Fruit fly (Drosophila melanogaster) whole organism, prepupa: Measurements from ENCODE around the gene Rev1.

Experiments used
- Blimp-1 ChIP-seq: fragments of 200-800 bp; sonication (Bioruptor generic); optimal IDR thresholded peaks from 3 replicates; lab custom pipeline; 2017; ENCODE audit warnings: missing biosample characterization, missing genetic modification characterization, mild to moderate bottlenecking, moderate library complexity, missing genetic modification reagents
- CG10631 ChIP-seq: fragments of 200-800 bp; sonication (Bioruptor generic); optimal IDR thresholded peaks from 2 replicates; lab custom pipeline; 2016; ENCODE audit warnings: missing biosample characterization, missing genetic modification characterization
- CG10669 ChIP-seq: fragments of 200-800 bp; sonication (Bioruptor generic); optimal IDR thresholded peaks from 3 replicates; lab custom pipeline; 2018; ENCODE audit warnings: missing biosample characterization, mild to moderate bottlenecking, missing genetic modification characterization, moderate library complexity
- CG11294 ChIP-seq: fragments of 200-800 bp; sonication (Bioruptor generic); IDR thresholded peaks from 2 replicates; pipeline ENCODE4 v1.3.6; 2022; ENCODE audit warnings: missing biosample characterization, missing genetic modification characterization
- CG11762 ChIP-seq: fragments of 200-800 bp; sonication (Bioruptor generic); optimal IDR thresholded peaks from 3 replicates; lab custom pipeline; 2016; ENCODE audit warnings: missing biosample characterization, missing genetic modification characterization; ENCODE audit not compliant: insufficient read depth
- CG15336 ChIP-seq: fragments of 200-800 bp; sonication (Bioruptor generic); IDR thresholded peaks from 2 replicates; pipeline ENCODE4 v1.3.6; 2022; ENCODE audit warnings: missing biosample characterization, missing genetic modification characterization
- CG1621 ChIP-seq: fragments of 200-800 bp; sonication (Bioruptor generic); optimal IDR thresholded peaks from 3 replicates; lab custom pipeline; 2018; ENCODE audit warnings: missing biosample characterization, mild to moderate bottlenecking, missing genetic modification characterization
- CG16779 ChIP-seq: fragments of 200-800 bp; sonication (Bioruptor generic); optimal IDR thresholded peaks from 3 replicates; lab custom pipeline; 2017; ENCODE audit warnings: missing biosample characterization, mild to moderate bottlenecking, missing genetic modification characterization
- CG3032 ChIP-seq: fragments of 200-800 bp; optimal IDR thresholded peaks from 2 replicates; lab custom pipeline; 2019; ENCODE audit warnings: missing biosample characterization, mild to moderate bottlenecking, missing genetic modification characterization, moderate library complexity
- CG31627 ChIP-seq: fragments of 200-800 bp; sonication (Bioruptor generic); optimal IDR thresholded peaks from 3 replicates; lab custom pipeline; 2016; ENCODE audit warnings: missing biosample characterization, missing genetic modification characterization
- CG32006 ChIP-seq: fragments of 200-800 bp; sonication (Bioruptor generic); optimal IDR thresholded peaks from 3 replicates; lab custom pipeline; 2017; ENCODE audit warnings: missing biosample characterization, mild to moderate bottlenecking, missing genetic modification characterization
- CG3919 ChIP-seq: fragments of 200-800 bp; sonication (Bioruptor generic); optimal IDR thresholded peaks from 3 replicates; lab custom pipeline; 2016; ENCODE audit warnings: missing biosample characterization, missing genetic modification characterization
- CG4318 ChIP-seq: fragments of 200-800 bp; sonication (Bioruptor generic); optimal IDR thresholded peaks from 3 replicates; lab custom pipeline; 2017; ENCODE audit warnings: missing biosample characterization, mild to moderate bottlenecking, missing genetic modification characterization
- CG6163 ChIP-seq: fragments of 200-800 bp; sonication (Bioruptor generic); IDR thresholded peaks from 3 replicates; pipeline ENCODE4 v1.3.6; 2022; ENCODE audit warnings: missing biosample characterization, missing genetic modification characterization
- CG6276 ChIP-seq: fragments of 200-800 bp; sonication (Bioruptor generic); optimal IDR thresholded peaks from 2 replicates; lab custom pipeline; 2017; ENCODE audit warnings: missing biosample characterization, mild to moderate bottlenecking, missing genetic modification characterization
- CG6792 ChIP-seq: fragments of 200-800 bp; sonication (Bioruptor generic); optimal IDR thresholded peaks from 3 replicates; lab custom pipeline; 2016; ENCODE audit warnings: missing biosample characterization, missing genetic modification characterization
- CG6854 ChIP-seq: fragments of 200-800 bp; sonication (Bioruptor generic); optimal IDR thresholded peaks from 2 replicates; lab custom pipeline; 2017; ENCODE audit warnings: missing biosample characterization, mild to moderate bottlenecking, missing genetic modification characterization
- CG7368 ChIP-seq: fragments of 200-800 bp; sonication (Bioruptor generic); optimal IDR thresholded peaks from 3 replicates; lab custom pipeline; 2016; ENCODE audit warnings: missing biosample characterization, missing genetic modification characterization
- CG8119 ChIP-seq: fragments of 200-800 bp; sonication (Bioruptor generic); IDR thresholded peaks from 3 replicates; pipeline ENCODE4 v1.3.6; 2022; ENCODE audit warnings: missing biosample characterization, missing genetic modification characterization
- CG8319 ChIP-seq: fragments of 200-800 bp; sonication (Bioruptor generic); optimal IDR thresholded peaks from 3 replicates; lab custom pipeline; 2016; ENCODE audit warnings: missing biosample characterization, missing genetic modification characterization
- CG8632 ChIP-seq: fragments of 200-800 bp; sonication (Bioruptor generic); optimal IDR thresholded peaks from 3 replicates; lab custom pipeline; 2016; ENCODE audit warnings: missing biosample characterization, missing genetic modification characterization
- CG9139 ChIP-seq: fragments of 200-800 bp; sonication (Bioruptor generic); optimal IDR thresholded peaks from 3 replicates; lab custom pipeline; 2017; ENCODE audit warnings: missing biosample characterization, mild to moderate bottlenecking, missing genetic modification characterization
- Eip75B ChIP-seq: fragments of 200-800 bp; sonication (Bioruptor generic); optimal IDR thresholded peaks from 3 replicates; lab custom pipeline; 2016; ENCODE audit warnings: missing biosample characterization, missing genetic modification characterization
- Eip78C ChIP-seq: fragments of 200-800 bp; sonication (Bioruptor generic); peaks from one replicate; lab custom pipeline; 2016; ENCODE audit warnings: missing biosample characterization, missing genetic modification characterization
- Ets21C ChIP-seq: fragments of 200-800 bp; sonication (Bioruptor generic); optimal IDR thresholded peaks from 3 replicates; lab custom pipeline; 2016; ENCODE audit warnings: missing biosample characterization, missing genetic modification characterization
- Ets96B ChIP-seq: fragments of 200-800 bp; optimal IDR thresholded peaks from 2 replicates; lab custom pipeline; 2019; ENCODE audit warnings: missing biosample characterization, mild to moderate bottlenecking, missing genetic modification characterization, moderate library complexity
- Gug ChIP-seq: fragments of 200-800 bp; sonication (Bioruptor generic); IDR thresholded peaks from 2 replicates; pipeline ENCODE4 v1.3.6; 2022; ENCODE audit warnings: missing biosample characterization, missing genetic modification characterization
- Hr38 ChIP-seq: sonication (Bioruptor generic); optimal IDR thresholded peaks from 2 replicates; lab custom pipeline; 2016; ENCODE audit warnings: missing biosample characterization, missing genetic modification characterization
- Hr4 ChIP-seq: fragments of 200-800 bp; sonication (Bioruptor generic); optimal IDR thresholded peaks from 3 replicates; lab custom pipeline; 2016; ENCODE audit warnings: missing biosample characterization, missing genetic modification characterization
- Lpt ChIP-seq: fragments of 200-800 bp; sonication (Bioruptor generic); optimal IDR thresholded peaks from 3 replicates; lab custom pipeline; 2016; ENCODE audit warnings: missing biosample characterization, missing genetic modification characterization
- Met ChIP-seq: fragments of 200-800 bp; sonication (Bioruptor generic); optimal IDR thresholded peaks from 3 replicates; lab custom pipeline; 2016; ENCODE audit warnings: missing biosample characterization, missing genetic modification characterization
- OdsH ChIP-seq: fragments of 200-800 bp; sonication (Bioruptor generic); optimal IDR thresholded peaks from 3 replicates; lab custom pipeline; 2016; ENCODE audit warnings: missing biosample characterization, missing genetic modification characterization
- Smox ChIP-seq: fragments of 200-800 bp; sonication (Bioruptor generic); optimal IDR thresholded peaks from 3 replicates; lab custom pipeline; 2016; ENCODE audit warnings: missing biosample characterization, missing genetic modification characterization
- Sox14 ChIP-seq: fragments of 200-800 bp; sonication (Bioruptor generic); optimal IDR thresholded peaks from 3 replicates; lab custom pipeline; 2016; ENCODE audit warnings: missing biosample characterization, missing genetic modification characterization
- Sox15 ChIP-seq: fragments of 200-800 bp; sonication (Bioruptor generic); optimal IDR thresholded peaks from 3 replicates; lab custom pipeline; 2016; ENCODE audit warnings: missing biosample characterization, missing genetic modification characterization
- achi ChIP-seq: fragments of 200-800 bp; sonication (Bioruptor generic); optimal IDR thresholded peaks from 3 replicates; lab custom pipeline; 2016; ENCODE audit warnings: missing biosample characterization, missing genetic modification characterization
- acj6 ChIP-seq: fragments of 200-800 bp; sonication (Bioruptor generic); optimal IDR thresholded peaks from 3 replicates; lab custom pipeline; 2016; ENCODE audit warnings: missing biosample characterization, missing genetic modification characterization
- cyc ChIP-seq: fragments of 200-800 bp; sonication (Bioruptor generic); optimal IDR thresholded peaks from 3 replicates; lab custom pipeline; 2016; ENCODE audit warnings: missing biosample characterization, missing genetic modification characterization
- dac ChIP-seq: fragments of 200-800 bp; sonication (Bioruptor generic); optimal IDR thresholded peaks from 2 replicates; lab custom pipeline; 2017; ENCODE audit warnings: missing biosample characterization, mild to moderate bottlenecking, missing genetic modification characterization
- dsx ChIP-seq: fragments of 200-800 bp; optimal IDR thresholded peaks from 3 replicates; lab custom pipeline; 2019; ENCODE audit warnings: missing biosample characterization, mild to moderate bottlenecking, missing genetic modification characterization, moderate library complexity; ENCODE audit not compliant: poor library complexity, severe bottlenecking
- eg ChIP-seq: fragments of 200-800 bp; sonication (Bioruptor generic); IDR thresholded peaks from 3 replicates; pipeline ENCODE4 v1.3.6; 2022; ENCODE audit warnings: missing biosample characterization, missing genetic modification characterization
- esn ChIP-seq: fragments of 200-800 bp; sonication (Bioruptor generic); optimal IDR thresholded peaks from 2 replicates; lab custom pipeline; 2016; ENCODE audit warnings: missing biosample characterization, mild to moderate bottlenecking, missing genetic modification characterization, moderate library complexity
- fd59A ChIP-seq: fragments of 200-800 bp; sonication (Bioruptor generic); optimal IDR thresholded peaks from 2 replicates; lab custom pipeline; 2017; ENCODE audit warnings: missing biosample characterization, mild to moderate bottlenecking, missing genetic modification characterization, missing genetic modification reagents
- lz ChIP-seq: fragments of 200-800 bp; sonication (Bioruptor generic); optimal IDR thresholded peaks from 3 replicates; lab custom pipeline; 2016; ENCODE audit warnings: missing biosample characterization, missing genetic modification characterization
- net ChIP-seq: fragments of 200-800 bp; sonication (Bioruptor generic); optimal IDR thresholded peaks from 3 replicates; lab custom pipeline; 2016; ENCODE audit warnings: missing biosample characterization, missing genetic modification characterization
- pdm3 ChIP-seq: fragments of 200-800 bp; sonication (Bioruptor generic); optimal IDR thresholded peaks from 3 replicates; lab custom pipeline; 2016; ENCODE audit warnings: missing biosample characterization, missing genetic modification characterization
- salr ChIP-seq, 2 experiments: fragments of 200-800 bp; sonication (Bioruptor generic); optimal IDR thresholded peaks; 3 replicates each; lab custom pipeline; 2016 to 2018; ENCODE audit warnings: missing biosample characterization in 2 of 2, missing genetic modification characterization in 2 of 2, mild to moderate bottlenecking in 1 of 2
- spab ChIP-seq: fragments of 200-800 bp; sonication (Bioruptor generic); optimal IDR thresholded peaks from 2 replicates; lab custom pipeline; 2017; ENCODE audit warnings: missing biosample characterization, mild to moderate bottlenecking, missing genetic modification characterization, missing genetic modification reagents
- ss ChIP-seq, 2 experiments: fragments of 200-800 bp; sonication (Bioruptor generic); optimal IDR thresholded peaks; 2 replicates in 1 of 2; 3 replicates in 1 of 2; lab custom pipeline; 2017 to 2018; ENCODE audit warnings: mild to moderate bottlenecking in 2 of 2, missing biosample characterization in 2 of 2, missing genetic modification characterization in 2 of 2, moderate library complexity in 1 of 2
- svp ChIP-seq: fragments of 200-800 bp; sonication (Bioruptor generic); peaks from one replicate; lab custom pipeline; 2016; ENCODE audit warnings: missing biosample characterization, missing genetic modification characterization
- topi ChIP-seq: fragments of 200-800 bp; sonication (Bioruptor generic); optimal IDR thresholded peaks from 3 replicates; lab custom pipeline; 2016; ENCODE audit warnings: missing biosample characterization, missing genetic modification characterization
- vri ChIP-seq: fragments of 200-800 bp; sonication (Bioruptor generic); optimal IDR thresholded peaks from 3 replicates; lab custom pipeline; 2016; ENCODE audit warnings: missing biosample characterization, mild to moderate bottlenecking, missing genetic modification characterization

The Rev1 gene

DNA sequence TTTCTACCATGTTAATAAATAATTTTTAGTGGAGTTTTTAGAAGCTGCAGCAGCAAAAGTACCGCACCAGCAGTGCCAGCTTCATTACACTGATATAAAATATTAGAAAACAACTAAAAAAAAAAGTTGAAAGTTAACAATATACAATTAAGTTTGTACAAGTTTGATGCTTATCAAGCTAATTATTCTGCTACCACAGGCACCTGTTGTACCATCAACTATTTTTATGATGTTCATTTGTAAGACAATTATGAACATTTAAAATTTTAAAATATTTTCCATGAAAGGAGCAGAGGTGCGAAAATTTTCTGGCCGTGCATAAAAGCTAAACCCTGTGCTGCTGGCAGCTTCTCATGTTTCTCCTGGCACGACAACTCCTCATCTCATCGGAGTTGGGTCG is 45.8 kb upstream of the Rev1 start:
- TF ChIP-seq Hr4 (GFP tag; lab: Kevin White, UChicago) = peak; percentile 73
- TF ChIP-seq Eip78C (GFP tag; lab: Kevin White, UChicago) = peak; percentile 95
- TF ChIP-seq Ets21C (GFP tag; lab: Kevin White, UChicago) = peak; percentile 81
- TF ChIP-seq Hr38 (GFP tag; lab: Kevin White, UChicago) = no peak
- peak; percentile 95 for TF ChIP-seq svp (GFP tag; lab: Kevin White, UChicago)
- TF ChIP-seq pdm3 (GFP tag; lab: Kevin White, UChicago) = peak; percentile 80
- peak; percentile 45 for TF ChIP-seq CG8632 (GFP tag; lab: Kevin White, UChicago)
- peak; percentile 73 for TF ChIP-seq net (GFP tag; lab: Kevin White, UChicago)
- peak; percentile 57 for TF ChIP-seq CG3032
- peak; percentile 38 for TF ChIP-seq CG8319
- TF ChIP-seq CG1621 = no peak
- peak; percentile 87 for TF ChIP-seq Sox14
- peak; percentile 53 for TF ChIP-seq Blimp-1
- peak; percentile 88 for TF ChIP-seq cyc (GFP tag; lab: Kevin White, UChicago)
- TF ChIP-seq topi (GFP tag; lab: Kevin White, UChicago) = peak; percentile 92
- peak; percentile 33 for TF ChIP-seq CG7368 (GFP tag; lab: Kevin White, UChicago)
- peak; percentile 82 for TF ChIP-seq CG6854 (GFP tag; lab: Kevin White, UChicago)
- peak; percentile 83 for TF ChIP-seq CG3919 (GFP tag; lab: Kevin White, UChicago)
- TF ChIP-seq achi (GFP tag; lab: Kevin White, UChicago) = peak; percentile 77
- peak; percentile 77 for TF ChIP-seq CG4318 (GFP tag; lab: Kevin White, UChicago)
- peak; percentile 85 for TF ChIP-seq CG15336
- TF ChIP-seq Eip75B (GFP tag; lab: Kevin White, UChicago) = peak; percentile 80
- no peak for TF ChIP-seq CG11294 (GFP tag; lab: Robert Waterston, UW)
- TF ChIP-seq fd59A (GFP tag; lab: Kevin White, UChicago) = peak; percentile 45
- peak; percentile 52 for TF ChIP-seq CG11762 (GFP tag; lab: Kevin White, UChicago)
- TF ChIP-seq CG8119 (GFP tag; lab: Robert Waterston, UW) = peak; percentile 82
- TF ChIP-seq CG10631 (GFP tag; lab: Kevin White, UChicago) = peak; percentile 77
- TF ChIP-seq ss (GFP tag; optimal IDR thresholded peaks at IDR 0.05; lab: Kevin White, UChicago) = peak; percentile 48 to 70
- peak; percentile 93 for TF ChIP-seq esn (GFP tag; lab: Kevin White, UChicago)
- peak; percentile 64 for TF ChIP-seq CG10669 (GFP tag; lab: Kevin White, UChicago)
- TF ChIP-seq CG32006 (GFP tag; lab: Kevin White, UChicago) = peak; percentile 91
- peak; percentile 59 for TF ChIP-seq dsx (GFP tag; lab: Kevin White, UChicago)
- TF ChIP-seq lz = peak; percentile 89
- peak; percentile 76; the same call in 2 of the 3 replicates for TF ChIP-seq CG6163 (GFP tag; lab: Robert Waterston, UW)
- TF ChIP-seq vri (GFP tag; lab: Kevin White, UChicago) = peak; percentile 88
- peak; percentile 8 for TF ChIP-seq Lpt
- peak; percentile 70 for TF ChIP-seq dac (GFP tag; lab: Kevin White, UChicago)
- peak; percentile 61 for TF ChIP-seq Ets96B (tag; lab: Kevin White, UChicago)
- TF ChIP-seq Sox15 (GFP tag; lab: Kevin White, UChicago) = peak; percentile 36
- peak; percentile 83 for TF ChIP-seq OdsH (GFP tag; lab: Kevin White, UChicago)
- TF ChIP-seq CG9139 (GFP tag; lab: Kevin White, UChicago) = no peak
- peak; percentile 78 for TF ChIP-seq CG6276 (GFP tag; lab: Kevin White, UChicago)
- peak in 1 of 2 experiments; percentile 74 for TF ChIP-seq salr (GFP tag; optimal IDR thresholded peaks at IDR 0.05; lab: Kevin White, UChicago)
- TF ChIP-seq Met (GFP tag; lab: Kevin White, UChicago) = peak; percentile 93
- TF ChIP-seq spab (GFP tag; lab: Kevin White, UChicago) = peak; percentile 60
- TF ChIP-seq Gug (GFP tag; lab: Robert Waterston, UW) = peak; percentile 47; the same call in 1 of the 2 replicates
- peak; percentile 44 for TF ChIP-seq CG16779
- peak; percentile 70 for TF ChIP-seq CG6792 (GFP tag; lab: Kevin White, UChicago)
- TF ChIP-seq CG31627 (GFP tag; lab: Kevin White, UChicago) = peak; percentile 88
- TF ChIP-seq acj6 (GFP tag; lab: Kevin White, UChicago) = peak; percentile 77
- TF ChIP-seq Smox (GFP tag; lab: Kevin White, UChicago) = peak; percentile 89
- TF ChIP-seq eg (GFP tag; lab: Robert Waterston, UW) = peak; percentile 55
